Worm (Caenorhabditis elegans): ENCODE data around the gene srx-44.
"Not testable (repeated sequence)": the region's sequence is repeated elsewhere in the genome, so short reads cannot be mapped to it uniquely, and the experiment has no call there.

srx-44 gene

ce11 chrV:16041412-16041811, 21.3 kb downstream of the srx-44 start:
- TF ChIP-seq him-1 (tag; optimal IDR thresholded peaks at IDR 0.05) (no peak), dao-5 (tag; optimal IDR thresholded peaks at IDR 0.05) (no peak), W03F9.2 (tag; optimal IDR thresholded peaks at IDR 0.05) (no peak)

- not testable (repeated sequence) for TF ChIP-seq him-1, dao-5, W03F9.2 (tag; optimal IDR thresholded peaks at IDR 0.05)
These were observed 22.0 kb downstream of the srx-44 start, which contains the start of the genes his-2 and his-1 for ce11 chrV:16041925-16042742. TSS of gene his-2 (minus strand) at chrV:16042283. TSS of gene his-1 (plus strand) at chrV:16042520.

- TF ChIP-seq him-1 (tag; optimal IDR thresholded peaks at IDR 0.05) (no peak), W03F9.2 (tag; optimal IDR thresholded peaks at IDR 0.05) (no peak)
These were observed 22.5 kb downstream of the srx-44 start for ce11 chrV:16042743-16043014.

ce11 chrV:16043686-16044085, 23.5 kb downstream of the srx-44 start:
- TF ChIP-seq him-1 (tag; optimal IDR thresholded peaks at IDR 0.05) (no peak), dao-5 (tag; optimal IDR thresholded peaks at IDR 0.05) (no peak), W03F9.2 (tag; optimal IDR thresholded peaks at IDR 0.05) (no peak)

- TF ChIP-seq him-1 (tag; optimal IDR thresholded peaks at IDR 0.05) (no peak), dao-5 (tag; optimal IDR thresholded peaks at IDR 0.05) (no peak), W03F9.2 (tag; optimal IDR thresholded peaks at IDR 0.05) (no peak)
These were observed 25.7 kb downstream of the srx-44 start, which contains the start of gene T10C6.15 for ce11 chrV:16045837-16046236. TSS of gene T10C6.15 (minus strand) at chrV:16045940.

- TF ChIP-seq W03F9.2 (tag; optimal IDR thresholded peaks at IDR 0.05) (no peak), him-1 (tag; optimal IDR thresholded peaks at IDR 0.05) (no peak), dao-5 (tag; optimal IDR thresholded peaks at IDR 0.05) (no peak)
These were observed 26.4 kb downstream of the srx-44 start, which contains the start of gene ZK285.2 for ce11 chrV:16046573-16046972. TSS of gene ZK285.2 (plus strand) at chrV:16046873.

ce11 chrV:16047052-16047451, 26.9 kb downstream of the srx-44 start:
- TF ChIP-seq dao-5 (tag; optimal IDR thresholded peaks at IDR 0.05) (no peak), W03F9.2 (tag; optimal IDR thresholded peaks at IDR 0.05) (no peak), him-1 (tag; optimal IDR thresholded peaks at IDR 0.05) (no peak)

- TF ChIP-seq him-1 (tag; optimal IDR thresholded peaks at IDR 0.05), result no peak
- TF ChIP-seq dao-5 (tag; optimal IDR thresholded peaks at IDR 0.05), result no peak
- no peak for TF ChIP-seq W03F9.2 (tag; optimal IDR thresholded peaks at IDR 0.05)
These were observed 27.4 kb downstream of the srx-44 start, which contains the start of gene str-198 for ce11 chrV:16047508-16047907. TSS of gene str-198 (plus strand) at chrV:16047808.

ce11 chrV:16049177-16049576, 29.0 kb downstream of the srx-44 start, which contains the start of gene best-12:
TSS of gene best-12 (plus strand) at chrV:16049477.
- no peak for TF ChIP-seq him-1 (tag; optimal IDR thresholded peaks at IDR 0.05)
- TF ChIP-seq dao-5 (tag; optimal IDR thresholded peaks at IDR 0.05), result no peak
- TF ChIP-seq W03F9.2 (tag; optimal IDR thresholded peaks at IDR 0.05), result no peak

- TF ChIP-seq him-1 (tag; optimal IDR thresholded peaks at IDR 0.05), result no peak
- TF ChIP-seq W03F9.2 (tag; optimal IDR thresholded peaks at IDR 0.05), result no peak
- TF ChIP-seq dao-5 (tag; optimal IDR thresholded peaks at IDR 0.05), result no peak
These were observed 33.2 kb downstream of the srx-44 start, which contains the start of gene F14H3.3 for ce11 chrV:16053373-16053772. TSS of gene F14H3.3 (minus strand) at chrV:16053473.

- TF ChIP-seq W03F9.2 (tag; optimal IDR thresholded peaks at IDR 0.05), result no peak
- no peak for TF ChIP-seq him-1 (tag; optimal IDR thresholded peaks at IDR 0.05)
- no peak for TF ChIP-seq dao-5 (tag; optimal IDR thresholded peaks at IDR 0.05)
These were observed 34.9 kb downstream of the srx-44 start, which contains the start of gene F14H3.4 for ce11 chrV:16055031-16055430. TSS of gene F14H3.4 (minus strand) at chrV:16055072.

- TF ChIP-seq W03F9.2 (tag; optimal IDR thresholded peaks at IDR 0.05), result no peak
- TF ChIP-seq dao-5 (tag; optimal IDR thresholded peaks at IDR 0.05), result no peak
- TF ChIP-seq him-1 (tag; optimal IDR thresholded peaks at IDR 0.05), result no peak
These were observed 36.9 kb downstream of the srx-44 start, which contains the start of gene F14H3.5 for ce11 chrV:16057010-16057463. TSS of gene F14H3.5 (minus strand) at chrV:16057060.

- TF ChIP-seq him-1 (tag; optimal IDR thresholded peaks at IDR 0.05), result no peak
- no peak for TF ChIP-seq W03F9.2 (tag; optimal IDR thresholded peaks at IDR 0.05)
- TF ChIP-seq dao-5 (tag; optimal IDR thresholded peaks at IDR 0.05), result no peak
These were observed 38.7 kb downstream of the srx-44 start, which contains the start of gene F14H3.6 for ce11 chrV:16058872-16059271. TSS of gene F14H3.6 (minus strand) at chrV:16058893.

- TF ChIP-seq W03F9.2 (tag; optimal IDR thresholded peaks at IDR 0.05), result no peak
- no peak for TF ChIP-seq dao-5 (tag; optimal IDR thresholded peaks at IDR 0.05)
- no peak for TF ChIP-seq him-1 (tag; optimal IDR thresholded peaks at IDR 0.05)
These were observed 40.0 kb downstream of the srx-44 start, which contains the start of gene F14H3.15 for ce11 chrV:16060135-16060534. TSS of gene F14H3.15 (minus strand) at chrV:16060235.

All from whole organism, L4/young adult.